Worm (Caenorhabditis elegans) whole organism, late embryonic: ENCODE data around the gene mpz-1.

ENCODE experiments used
- F13H6.1 ChIP-seq: sonication (generic microtip); optimal IDR thresholded peaks from 2 replicates; lab custom pipeline; 2016; ENCODE audit warnings: missing genetic modification characterization, missing compliant biosample characterization
- ama-1 ChIP-seq: fragments of 150-350 bp; optimal IDR thresholded peaks from 2 replicates; lab custom pipeline; 2014
- ceh-22 ChIP-seq: sonication (generic microtip); optimal IDR thresholded peaks from 2 replicates; lab custom pipeline; 2017; ENCODE audit warnings: missing biosample characterization, missing genetic modification characterization
- ceh-9 ChIP-seq: sonication (generic microtip); optimal IDR thresholded peaks from 2 replicates; lab custom pipeline; 2016; ENCODE audit warnings: mild to moderate bottlenecking, missing genetic modification characterization, inconsistent platforms, missing compliant biosample characterization
- ets-4 ChIP-seq: sonication (generic microtip); optimal IDR thresholded peaks from 2 replicates; lab custom pipeline; 2016; ENCODE audit warnings: missing genetic modification characterization, missing compliant biosample characterization
- fkh-10 ChIP-seq: fragments of 150-350 bp; optimal IDR thresholded peaks from 2 replicates; lab custom pipeline; 2014; ENCODE audit warnings: missing biosample characterization, missing genetic modification reagents, missing genetic modification characterization
- hlh-15 ChIP-seq: sonication (generic microtip); optimal IDR thresholded peaks from 2 replicates; lab custom pipeline; 2016; ENCODE audit warnings: missing genetic modification characterization, missing compliant biosample characterization
- lim-6 ChIP-seq: sonication (generic microtip); optimal IDR thresholded peaks from 2 replicates; lab custom pipeline; 2016; ENCODE audit warnings: missing genetic modification characterization, missing compliant biosample characterization
- pha-2 ChIP-seq: sonication (generic microtip); optimal IDR thresholded peaks from 2 replicates; lab custom pipeline; 2017; ENCODE audit warnings: mild to moderate bottlenecking, missing genetic modification characterization, missing compliant biosample characterization
- pha-4 ChIP-seq: fragments of 150-350 bp; optimal IDR thresholded peaks from 2 replicates; lab custom pipeline; 2018; ENCODE audit warnings: missing biosample characterization, missing genetic modification reagents, missing genetic modification characterization
- rnt-1 ChIP-seq: sonication (generic microtip); optimal IDR thresholded peaks from 2 replicates; lab custom pipeline; 2016; ENCODE audit warnings: missing genetic modification characterization, missing compliant biosample characterization
- tbx-2 ChIP-seq: sonication (generic microtip); optimal IDR thresholded peaks from 2 replicates; lab custom pipeline; 2016; ENCODE audit warnings: missing genetic modification characterization, missing compliant biosample characterization
- unc-55 ChIP-seq: sonication (generic microtip); optimal IDR thresholded peaks from 2 replicates; lab custom pipeline; 2017; ENCODE audit warnings: missing biosample characterization, missing genetic modification reagents, missing genetic modification characterization
- unc-86 ChIP-seq: sonication (generic microtip); optimal IDR thresholded peaks from 2 replicates; lab custom pipeline; 2016; ENCODE audit warnings: missing genetic modification characterization, missing compliant biosample characterization

- TF ChIP-seq ets-4 (tag; lab: Kevin White, UChicago) (no peak), ceh-22 (no peak), fkh-10 (no peak), hlh-15 (no peak), rnt-1 (tag; lab: Kevin White, UChicago) (no peak), ama-1 (lab: Kevin White, UChicago) (no peak), pha-4 (tag; lab: Kevin White, UChicago) (no peak), tbx-2 (tag; lab: Kevin White, UChicago) (peak; percentile 3), F13H6.1 (no peak), unc-86 (no peak), pha-2 (tag; lab: Kevin White, UChicago) (no peak), lim-6 (tag; lab: Kevin White, UChicago) (no peak), ceh-9 (tag; lab: Kevin White, UChicago) (no peak), unc-55 (GFP tag; lab: Kevin White, UChicago) (no peak)
Measured at ce11 chrII:10761653-10762052, 16.3 kb downstream of the mpz-1 start.
